Fruit fly (Drosophila melanogaster) whole organism: ENCODE data around the gene Sfp24Ba.

ENCODE experiments used
- CG8478 ChIP-seq: fragments of >200 bp; optimal IDR thresholded peaks from 2 replicates; lab custom pipeline; 2018; ENCODE audit warnings: inconsistent platforms
- Dll ChIP-seq: fragments of >200 bp; optimal IDR thresholded peaks from 2 replicates; lab custom pipeline; 2017
- EcR ChIP-seq, 2 experiments: fragments of >200 bp; optimal IDR thresholded peaks; 2 replicates each; lab custom pipeline; 2017; ENCODE audit warnings: missing biosample characterization in 2 of 2, missing genetic modification characterization in 2 of 2, missing genetic modification reagents in 2 of 2
- pan ChIP-seq: fragments of >200 bp; optimal IDR thresholded peaks from 2 replicates; lab custom pipeline; 2017
- psq ChIP-seq: fragments of >200 bp; optimal IDR thresholded peaks from 2 replicates; lab custom pipeline; 2017
- usp ChIP-seq: fragments of >200 bp; optimal IDR thresholded peaks from 2 replicates; lab custom pipeline; 2017; ENCODE audit warnings: missing biosample characterization, missing genetic modification characterization, mixed read lengths

DNA sequence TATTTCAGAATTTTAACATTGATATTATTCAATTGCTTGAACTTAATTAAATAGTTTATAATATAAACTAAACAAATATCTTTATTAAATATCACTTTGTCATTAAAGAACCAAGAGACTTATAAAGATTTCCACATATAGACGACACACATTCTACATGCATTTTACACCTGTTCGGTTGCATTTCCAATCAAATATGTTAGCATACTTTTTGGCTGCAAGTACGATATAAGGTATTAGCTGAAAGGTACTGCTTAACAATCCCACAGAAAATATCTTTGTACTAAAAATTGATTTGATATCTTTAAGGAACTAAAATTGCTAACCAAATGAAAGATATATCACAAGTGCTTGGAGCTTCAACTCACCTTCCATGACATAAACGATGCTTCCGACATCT, 34.5 kb downstream of the Sfp24Ba start:
- TF ChIP-seq psq (lab: Kevin White, UChicago) = no peak
- no peak for TF ChIP-seq Dll (lab: Kevin White, UChicago)
- TF ChIP-seq CG8478 (lab: Kevin White, UChicago) = no peak
- TF ChIP-seq pan = no peak
- no peak for TF ChIP-seq usp
- no peak for TF ChIP-seq EcR (GFP tag; optimal IDR thresholded peaks at IDR 0.05; lab: Kevin White, UChicago)
